Worm (Caenorhabditis elegans): ENCODE data around the gene trh-1.

DNA sequence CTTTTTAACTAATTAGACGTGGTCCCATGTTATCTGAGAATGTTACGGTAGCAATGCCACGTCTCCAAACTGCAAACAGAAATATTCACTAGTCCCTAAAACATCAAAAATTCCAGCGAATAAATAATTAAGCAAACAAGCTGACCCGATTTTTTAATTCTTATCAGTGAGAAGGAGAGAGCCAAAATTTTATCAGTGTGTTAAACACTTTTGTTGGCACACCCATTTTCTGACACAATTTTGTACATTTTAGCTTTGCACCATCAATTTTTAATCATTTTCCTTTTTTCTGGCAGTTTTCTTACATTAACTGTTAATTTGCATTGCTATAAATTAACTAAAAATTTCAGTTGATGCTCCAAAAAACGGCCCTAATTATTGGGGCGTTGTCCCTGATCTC, 47.9 kb upstream of the trh-1 start, which contains the start of gene C49C3.4:
- no peak for TF ChIP-seq F13H6.1 (tag; optimal IDR thresholded peaks at IDR 0.05)
- TF ChIP-seq pha-4 (tag; optimal IDR thresholded peaks at IDR 0.05) = no peak
- TF ChIP-seq ceh-45 (GFP tag; IDR thresholded peaks at IDR 0.05) = no peak
- no peak for TF ChIP-seq ceh-9 (tag; optimal IDR thresholded peaks at IDR 0.05)
- TF ChIP-seq sox-2 (GFP tag; IDR thresholded peaks at IDR 0.05) = no peak
